Fruit fly (Drosophila melanogaster): Measurements from ENCODE around the gene spel1.

DNA sequence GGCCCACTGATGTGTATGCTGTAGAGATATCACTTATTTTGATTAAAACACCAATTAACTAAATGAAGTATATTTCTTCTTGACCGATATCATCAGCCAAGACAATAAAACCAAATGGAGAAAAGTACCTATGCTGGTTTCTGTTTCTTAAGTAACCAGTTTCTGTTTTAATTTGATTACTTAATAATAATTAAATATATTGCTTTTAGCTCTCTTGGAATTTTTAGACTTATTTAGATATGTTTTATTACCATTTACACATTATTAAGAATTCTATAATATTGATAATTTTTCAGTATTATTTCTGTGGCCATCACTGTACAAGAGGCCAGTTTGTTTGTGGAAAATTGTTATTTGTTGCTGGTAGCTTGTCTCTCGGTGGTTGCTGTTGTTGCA, 5.4 kb downstream of the spel1 start:
- TF ChIP-seq CG8478 (optimal IDR thresholded peaks at IDR 0.05) (no peak), CTCF (optimal IDR thresholded peaks at IDR 0.05) (no peak)
